Worm (Caenorhabditis elegans) whole organism, L1 larva: Measurements from ENCODE around the gene flad-1.
A peak's percentile ranks its signal among the peaks of the same experiment; 100 is the strongest.

Experiments used
- C16A3.4 ChIP-seq: fragments of 150-350 bp; optimal IDR thresholded peaks from 2 replicates; lab custom pipeline; 2014; ENCODE audit warnings: missing biosample characterization, missing genetic modification characterization
- F16B12.6 ChIP-seq: fragments of 150-350 bp; optimal IDR thresholded peaks from 2 replicates; lab custom pipeline; 2014; ENCODE audit warnings: missing biosample characterization, missing genetic modification characterization
- Y116A8C.19 ChIP-seq: sonication (generic microtip); optimal IDR thresholded peaks from 2 replicates; lab custom pipeline; 2016; ENCODE audit warnings: missing compliant biosample characterization, missing genetic modification characterization, borderline replicate concordance
- aha-1 ChIP-seq: fragments of 150-350 bp; optimal IDR thresholded peaks from 2 replicates; lab custom pipeline; 2014; ENCODE audit warnings: missing biosample characterization, missing genetic modification characterization
- alr-1 ChIP-seq: fragments of 200-800 bp; sonication (Bioruptor generic); optimal IDR thresholded peaks from 2 replicates; lab custom pipeline; 2018; ENCODE audit warnings: borderline replicate concordance, mild to moderate bottlenecking, missing genetic modification characterization, missing compliant biosample characterization
- aly-2 ChIP-seq: fragments of 150-350 bp; optimal IDR thresholded peaks from 2 replicates; lab custom pipeline; 2014; ENCODE audit warnings: missing biosample characterization, missing genetic modification characterization
- ama-1 ChIP-seq: fragments of 150-350 bp; optimal IDR thresholded peaks from 2 replicates; lab custom pipeline; 2014
- ceh-88 ChIP-seq: fragments of 200-800 bp; sonication (Bioruptor generic); IDR thresholded peaks from 2 replicates; pipeline ENCODE4 v1.3.6; 2022; ENCODE audit warnings: missing genetic modification characterization, missing compliant biosample characterization
- dpl-1 ChIP-seq, 3 experiments: fragments of 150-350 bp in 2 of 3; sonication (generic microtip) in 1 of 3; optimal IDR thresholded peaks; 2 replicates each; lab custom pipeline; 2014 to 2017; ENCODE audit warnings: missing biosample characterization in 3 of 3, missing genetic modification characterization in 3 of 3, missing genetic modification reagents in 3 of 3
- efl-1 ChIP-seq, 4 experiments: fragments of 150-350 bp; optimal IDR thresholded peaks in 3 of 4; peaks in 1 of 4; 1 replicate in 1 of 4; 2 replicates in 3 of 4; lab custom pipeline; 2014; ENCODE audit warnings: missing biosample characterization in 2 of 4, missing genetic modification characterization in 2 of 4, missing genetic modification reagents in 2 of 4
- efl-3 ChIP-seq: fragments of 200-800 bp; sonication (Bioruptor generic); optimal IDR thresholded peaks from 2 replicates; lab custom pipeline; 2018; ENCODE audit warnings: mild to moderate bottlenecking, missing genetic modification characterization, missing compliant biosample characterization
- egl-13 ChIP-seq: sonication (generic microtip); optimal IDR thresholded peaks from 2 replicates; lab custom pipeline; 2016; ENCODE audit warnings: missing genotype, missing genetic modification reagents, missing genetic modification characterization, missing compliant biosample characterization
- egl-27 ChIP-seq, 2 experiments: fragments of 150-350 bp in 1 of 2; sonication (generic microtip); optimal IDR thresholded peaks; 3 replicates each; lab custom pipeline; 2017 to 2018; ENCODE audit warnings: missing biosample characterization in 2 of 2, missing genetic modification characterization in 2 of 2, missing genetic modification reagents in 2 of 2
- elt-2 ChIP-seq: sonication (generic microtip); optimal IDR thresholded peaks from 2 replicates; lab custom pipeline; 2016; ENCODE audit warnings: missing genetic modification characterization, mild to moderate bottlenecking, inconsistent platforms, missing compliant biosample characterization, missing genetic modification reagents
- elt-3 ChIP-seq, 6 experiments: fragments of 150-350 bp in 1 of 6; sonication (generic microtip); optimal IDR thresholded peaks; 2 replicates each; lab custom pipeline; 2017 to 2018; ENCODE audit warnings: missing biosample characterization in 6 of 6, missing genetic modification characterization in 6 of 6, inconsistent platforms in 1 of 6
- ets-5 ChIP-seq: fragments of 200-800 bp; sonication (Bioruptor generic); IDR thresholded peaks from 2 replicates; pipeline ENCODE4 v1.3.6; 2022; ENCODE audit warnings: missing genetic modification characterization, missing compliant biosample characterization
- fkh-10 ChIP-seq: sonication (generic microtip); optimal IDR thresholded peaks from 2 replicates; lab custom pipeline; 2017; ENCODE audit warnings: missing biosample characterization, missing genetic modification reagents, missing genetic modification characterization
- fkh-4 ChIP-seq: sonication (generic microtip); optimal IDR thresholded peaks from 2 replicates; lab custom pipeline; 2016; ENCODE audit warnings: missing compliant biosample characterization, missing genetic modification characterization, borderline replicate concordance
- fos-1 ChIP-seq: fragments of 150-350 bp; optimal IDR thresholded peaks from 2 replicates; lab custom pipeline; 2014; ENCODE audit warnings: missing biosample characterization, missing genetic modification characterization
- hlh-17 ChIP-seq: fragments of 200-800 bp; sonication (Bioruptor generic); optimal IDR thresholded peaks from 2 replicates; lab custom pipeline; 2018; ENCODE audit warnings: missing genetic modification characterization, mild to moderate bottlenecking, missing compliant biosample characterization, moderate library complexity, borderline replicate concordance
- hlh-4 ChIP-seq: sonication (generic microtip); optimal IDR thresholded peaks from 2 replicates; lab custom pipeline; 2016; ENCODE audit warnings: mild to moderate bottlenecking, missing genetic modification characterization, missing compliant biosample characterization
- isw-1 ChIP-seq: fragments of 200-800 bp; sonication (Bioruptor generic); IDR thresholded peaks from 2 replicates; pipeline ENCODE4 v1.3.6; 2022; ENCODE audit warnings: missing genetic modification characterization, missing compliant biosample characterization
- lin-13 ChIP-seq: fragments of 150-350 bp; optimal IDR thresholded peaks from 2 replicates; lab custom pipeline; 2014; ENCODE audit warnings: missing biosample characterization, missing genetic modification reagents, missing genetic modification characterization
- lin-15B ChIP-seq: fragments of 150-350 bp; sonication (generic microtip); optimal IDR thresholded peaks from 3 replicates; lab custom pipeline; 2014; ENCODE audit warnings: missing biosample characterization, missing genetic modification characterization
- lin-35 ChIP-seq, 2 experiments: fragments of 150-350 bp; optimal IDR thresholded peaks; 2 replicates each; lab custom pipeline; 2014; ENCODE audit warnings: missing biosample characterization in 2 of 2, missing genetic modification characterization in 2 of 2, missing genetic modification reagents in 2 of 2
- lir-3 ChIP-seq: sonication (generic microtip); optimal IDR thresholded peaks from 2 replicates; lab custom pipeline; 2016; ENCODE audit warnings: mild to moderate bottlenecking, missing genetic modification characterization, moderate library complexity, missing compliant biosample characterization; ENCODE audit not compliant: poor library complexity
- lsy-2 ChIP-seq, 2 experiments: fragments of 150-350 bp; optimal IDR thresholded peaks; 2 replicates each; lab custom pipeline; 2014; ENCODE audit warnings: missing biosample characterization in 2 of 2, missing genetic modification characterization in 2 of 2
- mef-2 ChIP-seq: fragments of 150-350 bp; optimal IDR thresholded peaks from 2 replicates; lab custom pipeline; 2014; ENCODE audit warnings: missing biosample characterization, missing genetic modification characterization
- mep-1 ChIP-seq: fragments of 150-350 bp; optimal IDR thresholded peaks from 2 replicates; lab custom pipeline; 2014; ENCODE audit warnings: missing biosample characterization, missing genetic modification characterization
- nhr-11 ChIP-seq: fragments of 150-350 bp; optimal IDR thresholded peaks from 2 replicates; lab custom pipeline; 2014; ENCODE audit warnings: missing biosample characterization, missing genetic modification characterization
- nhr-19 ChIP-seq: fragments of 200-800 bp; sonication (Bioruptor generic); conservative IDR thresholded peaks from 2 replicates; pipeline ENCODE4 v1.3.6; 2022; ENCODE audit warnings: missing genetic modification characterization, missing compliant biosample characterization
- nhr-47 ChIP-seq: sonication (generic microtip); optimal IDR thresholded peaks from 2 replicates; lab custom pipeline; 2016; ENCODE audit warnings: mild to moderate bottlenecking, missing genetic modification characterization, moderate library complexity, missing compliant biosample characterization
- nhr-77 ChIP-seq: fragments of 150-350 bp; optimal IDR thresholded peaks from 2 replicates; lab custom pipeline; 2014; ENCODE audit warnings: missing biosample characterization, missing genetic modification characterization
- nhr-84 ChIP-seq: sonication (generic microtip); optimal IDR thresholded peaks from 2 replicates; lab custom pipeline; 2017; ENCODE audit warnings: missing biosample characterization, missing genetic modification characterization
- nhr-85 ChIP-seq: sonication (generic microtip); peaks from one replicate; lab custom pipeline; 2016; ENCODE audit warnings: missing genetic modification characterization, inconsistent platforms, missing compliant biosample characterization
- nhr-90 ChIP-seq: sonication (generic microtip); optimal IDR thresholded peaks from 2 replicates; lab custom pipeline; 2016; ENCODE audit warnings: mild to moderate bottlenecking, missing genetic modification characterization, missing compliant biosample characterization; ENCODE audit not compliant: poor library complexity
- pax-3 ChIP-seq: fragments of 200-800 bp; sonication (Bioruptor generic); optimal IDR thresholded peaks from 2 replicates; lab custom pipeline; 2018; ENCODE audit warnings: mild to moderate bottlenecking, missing genetic modification characterization, moderate library complexity, missing compliant biosample characterization
- rnt-1 ChIP-seq: sonication (generic microtip); optimal IDR thresholded peaks from 2 replicates; lab custom pipeline; 2016; ENCODE audit warnings: mild to moderate bottlenecking, missing genetic modification characterization, moderate library complexity, missing compliant biosample characterization
- tbx-2 ChIP-seq: sonication (generic microtip); optimal IDR thresholded peaks from 2 replicates; lab custom pipeline; 2016; ENCODE audit warnings: missing genetic modification characterization, missing compliant biosample characterization
- unc-30 ChIP-seq: sonication (generic microtip); optimal IDR thresholded peaks from 2 replicates; lab custom pipeline; 2017; ENCODE audit warnings: missing biosample characterization, missing genetic modification characterization
- unc-62 ChIP-seq: fragments of 150-350 bp; optimal IDR thresholded peaks from 2 replicates; lab custom pipeline; 2014; ENCODE audit warnings: missing biosample characterization, missing genetic modification reagents, missing genetic modification characterization
- unc-86 ChIP-seq: sonication (generic microtip); optimal IDR thresholded peaks from 2 replicates; lab custom pipeline; 2016; ENCODE audit warnings: missing genetic modification characterization, missing compliant biosample characterization
- unc-98 ChIP-seq: fragments of 200-800 bp; sonication (Bioruptor generic); IDR thresholded peaks from 2 replicates; pipeline ENCODE4 v1.3.6; 2022; ENCODE audit warnings: missing genetic modification characterization, missing compliant biosample characterization
- vab-15 ChIP-seq: sonication (generic microtip); optimal IDR thresholded peaks from 2 replicates; lab custom pipeline; 2017; ENCODE audit warnings: missing genotype, mild to moderate bottlenecking, missing genetic modification characterization, missing compliant biosample characterization
- xbp-1 ChIP-seq: sonication (generic microtip); optimal IDR thresholded peaks from 2 replicates; lab custom pipeline; 2016; ENCODE audit warnings: missing genetic modification characterization, missing compliant biosample characterization
- ztf-4 ChIP-seq: fragments of 150-350 bp; optimal IDR thresholded peaks from 2 replicates; lab custom pipeline; 2014; ENCODE audit warnings: missing biosample characterization, missing genetic modification characterization

flad-1 gene

ce11 chrII:9931012-9931411 lies 12.9 kb upstream of the flad-1 start (continued):
- TF ChIP-seq ztf-4 (tag; lab: Kevin White, UChicago) (no peak), nhr-47 (tag; lab: Kevin White, UChicago) (peak; percentile 68), efl-3 (GFP tag; lab: Kevin White, UChicago) (no peak), C16A3.4 (tag; lab: Kevin White, UChicago) (no peak), vab-15 (tag; lab: Kevin White, UChicago) (no peak), unc-86 (tag; lab: Kevin White, UChicago) (peak; percentile 51), xbp-1 (tag; lab: Kevin White, UChicago) (peak; percentile 36), unc-30 (no peak), dpl-1 (GFP tag; optimal IDR thresholded peaks at IDR 0.05; lab: Kevin White, UChicago) (peak; percentile 25 to 45 (median 37)), nhr-77 (tag; lab: Kevin White, UChicago) (peak; percentile 6), fkh-10 (no peak), efl-1 (optimal IDR thresholded peaks at IDR 0.05; lab: Kevin White, UChicago) (peak; percentile 60 to 70), efl-1 (GFP tag; optimal IDR thresholded peaks at IDR 0.05 in 1 of 2; lab: Kevin White, UChicago) (peak; percentile 39 to 95), elt-3 (tag; optimal IDR thresholded peaks at IDR 0.05; lab: Kevin White, UChicago) (no peak), lsy-2 (tag; optimal IDR thresholded peaks at IDR 0.05; lab: Kevin White, UChicago) (peak; percentile 24 to 57), nhr-11 (tag; lab: Kevin White, UChicago) (peak; percentile 23), rnt-1 (tag; lab: Kevin White, UChicago) (peak; percentile 84), nhr-19 (GFP tag; lab: Robert Waterston, UW) (peak; percentile 57), isw-1 (GFP tag; lab: Robert Waterston, UW) (peak; percentile 63), egl-27 (tag; optimal IDR thresholded peaks at IDR 0.05; lab: Kevin White, UChicago) (no peak), pax-3 (tag; lab: Kevin White, UChicago) (peak; percentile 41), ama-1 (lab: Kevin White, UChicago) (no peak)

DNA sequence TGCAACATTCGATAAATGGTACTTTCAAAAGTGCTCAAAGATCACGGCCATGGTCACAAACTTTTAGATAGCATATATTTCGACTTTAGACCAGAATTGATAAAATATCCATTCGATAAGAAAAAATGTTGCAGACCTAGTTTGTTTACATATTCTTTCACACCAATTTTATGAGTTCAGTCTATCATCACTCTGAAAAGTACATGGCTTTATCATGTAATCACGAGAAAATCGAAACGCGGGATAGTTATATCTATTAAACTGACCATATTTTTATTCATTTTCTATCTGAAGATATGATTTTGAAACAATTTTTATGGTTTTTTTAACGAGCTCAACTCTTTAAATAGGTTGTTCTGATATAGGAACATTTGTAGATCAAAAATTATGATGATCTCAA lies 12.5 kb upstream of the flad-1 start, which contains the start of gene pho-11:
TSS of gene pho-11 (plus strand) at position 374 of the 400 bp plus-strand sequence.
- TF ChIP-seq elt-2 (tag; lab: Kevin White, UChicago), result peak; percentile 64
- TF ChIP-seq fos-1 (tag; lab: Kevin White, UChicago), result no peak
- TF ChIP-seq, all 84 proteins: peak for 1

DNA sequence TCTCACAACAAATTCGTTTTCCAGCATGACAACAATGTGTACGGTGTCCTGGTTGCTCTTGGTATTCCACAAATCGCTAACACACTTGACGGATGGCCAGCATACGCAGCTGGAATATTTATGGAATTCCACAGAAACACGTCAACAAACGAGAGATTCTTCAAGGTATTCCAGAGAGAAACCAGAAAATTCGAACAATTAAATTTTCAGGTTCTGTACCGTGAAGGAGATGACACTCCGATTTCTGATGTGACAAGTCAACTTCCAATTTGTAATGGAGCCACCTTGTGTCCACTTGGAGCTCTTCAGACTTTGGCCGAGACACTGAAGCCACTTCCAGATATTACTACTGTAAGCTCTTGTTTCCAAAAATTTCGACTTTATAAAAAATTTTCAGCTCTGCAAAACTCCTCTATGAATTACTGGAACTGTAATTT lies 10.0 kb upstream of the flad-1 start:
- TF ChIP-seq dpl-1 (GFP tag; optimal IDR thresholded peaks at IDR 0.05; lab: Kevin White, UChicago), result peak in 1 of 3 experiments; percentile 4
- no peak for TF ChIP-seq egl-27 (tag; optimal IDR thresholded peaks at IDR 0.05; lab: Kevin White, UChicago)
- no peak for TF ChIP-seq nhr-84 (tag; lab: Kevin White, UChicago)
- TF ChIP-seq alr-1 (tag; lab: Kevin White, UChicago), result no peak
- no peak for TF ChIP-seq tbx-2 (tag; lab: Kevin White, UChicago)
- no peak for TF ChIP-seq F16B12.6 (tag; lab: Kevin White, UChicago)
- peak; percentile 59 for TF ChIP-seq aly-2 (tag; lab: Kevin White, UChicago)
- TF ChIP-seq lin-13, result no peak
- no peak for TF ChIP-seq unc-62 (GFP tag; lab: Kevin White, UChicago)
- TF ChIP-seq nhr-19 (GFP tag; lab: Robert Waterston, UW), result no peak; the same call in none of the 2 replicates
- TF ChIP-seq mef-2 (tag; lab: Kevin White, UChicago), result no peak
- no peak for TF ChIP-seq ets-5
- TF ChIP-seq unc-98 (GFP tag; lab: Robert Waterston, UW), result no peak
- no peak for TF ChIP-seq efl-1 (optimal IDR thresholded peaks at IDR 0.05; lab: Kevin White, UChicago)
- TF ChIP-seq efl-1 (GFP tag; optimal IDR thresholded peaks at IDR 0.05 in 1 of 2; lab: Kevin White, UChicago), result peak in 1 of 2 experiments; percentile 88
- TF ChIP-seq nhr-90 (tag; lab: Kevin White, UChicago), result peak; percentile 58
- TF ChIP-seq hlh-4, result no peak
- peak; percentile 24 for TF ChIP-seq hlh-17 (GFP tag; lab: Kevin White, UChicago)
- peak; percentile 77 for TF ChIP-seq ama-1 (lab: Kevin White, UChicago)
- peak in 1 of 2 experiments; percentile 1 for TF ChIP-seq lin-35 (GFP tag; optimal IDR thresholded peaks at IDR 0.05; lab: Kevin White, UChicago)
- no peak for TF ChIP-seq mep-1 (tag; lab: Kevin White, UChicago)
- TF ChIP-seq nhr-85 (tag; lab: Kevin White, UChicago), result peak; percentile 74
- TF ChIP-seq aha-1 (tag; lab: Kevin White, UChicago), result no peak
- TF ChIP-seq fos-1 (tag; lab: Kevin White, UChicago), result no peak
- no peak for TF ChIP-seq egl-13
- TF ChIP-seq unc-86 (tag; lab: Kevin White, UChicago), result no peak
- no peak for TF ChIP-seq lin-15B (tag; lab: Kevin White, UChicago)
- TF ChIP-seq Y116A8C.19, result no peak
- TF ChIP-seq lir-3 (tag; lab: Kevin White, UChicago), result no peak
- TF ChIP-seq ztf-4 (tag; lab: Kevin White, UChicago), result no peak
- no peak for TF ChIP-seq pax-3 (tag; lab: Kevin White, UChicago)
- no peak for TF ChIP-seq ceh-88 (GFP tag; lab: Robert Waterston, UW)
- peak; percentile 48 for TF ChIP-seq nhr-47 (tag; lab: Kevin White, UChicago)
- no peak for TF ChIP-seq fkh-4 (tag; lab: Kevin White, UChicago)
